Worm (Caenorhabditis elegans) whole organism, L4 larva: Measurements from ENCODE around the gene cest-5.2.

Experiments used
- F37D6.2 ChIP-seq: sonication (generic microtip); optimal IDR thresholded peaks from 2 replicates; lab custom pipeline; 2016; ENCODE audit warnings: mild to moderate bottlenecking, missing genetic modification characterization, missing compliant biosample characterization
- F44E2.7 ChIP-seq: fragments of 200-800 bp; sonication (Bioruptor generic); IDR thresholded peaks from 2 replicates; pipeline ENCODE4 v2.1.2; 2022; ENCODE audit warnings: missing genetic modification characterization, missing compliant biosample characterization
- F49E8.2 ChIP-seq: sonication (generic microtip); optimal IDR thresholded peaks from 2 replicates; lab custom pipeline; 2016; ENCODE audit warnings: missing compliant biosample characterization, mild to moderate bottlenecking, missing genetic modification characterization, borderline replicate concordance
- Y105C5A.15 ChIP-seq: fragments of 200-800 bp; sonication (Bioruptor generic); IDR thresholded peaks from 2 replicates; pipeline ENCODE4 v1.3.6; 2022; ENCODE audit warnings: missing genetic modification characterization, missing compliant biosample characterization
- Y5F2A.4 ChIP-seq: fragments of 200-800 bp; sonication (Bioruptor generic); optimal IDR thresholded peaks from 2 replicates; lab custom pipeline; 2018; ENCODE audit warnings: mild to moderate bottlenecking, missing genetic modification characterization, missing compliant biosample characterization
- arid-1 ChIP-seq: fragments of 200-800 bp; sonication (Bioruptor generic); conservative IDR thresholded peaks from 2 replicates; pipeline ENCODE4 v1.3.6; 2022; ENCODE audit warnings: missing genetic modification reagents, missing genetic modification characterization, missing compliant biosample characterization
- attf-4 ChIP-seq: sonication (generic microtip); optimal IDR thresholded peaks from 3 replicates; lab custom pipeline; 2017; ENCODE audit warnings: missing biosample characterization, missing genetic modification characterization
- ceh-20 ChIP-seq: fragments of 200-800 bp; sonication (Bioruptor generic); IDR thresholded peaks from 2 replicates; pipeline ENCODE4 v1.3.6; 2022; ENCODE audit warnings: missing genetic modification reagents, missing genetic modification characterization, missing compliant biosample characterization
- ceh-28 ChIP-seq: fragments of 150-350 bp; optimal IDR thresholded peaks from 2 replicates; lab custom pipeline; 2014; ENCODE audit warnings: missing biosample characterization, missing genetic modification reagents, missing genetic modification characterization
- ceh-44 ChIP-seq: fragments of 200-800 bp; sonication (Bioruptor generic); IDR thresholded peaks from 2 replicates; pipeline ENCODE4 v1.3.6; 2022; ENCODE audit warnings: missing genetic modification reagents, missing genetic modification characterization, missing compliant biosample characterization
- ctbp-1 ChIP-seq: fragments of 200-800 bp; sonication (Bioruptor generic); IDR thresholded peaks from 2 replicates; pipeline ENCODE4 v1.3.6; 2022; ENCODE audit warnings: missing genetic modification reagents, missing genetic modification characterization, missing compliant biosample characterization
- daf-16 ChIP-seq, 3 experiments: sonication (generic microtip); optimal IDR thresholded peaks; 2 replicates each; lab custom pipeline; 2016 to 2017; ENCODE audit warnings: missing genetic modification characterization in 3 of 3, missing genetic modification reagents in 3 of 3, mild to moderate bottlenecking in 2 of 3, missing compliant biosample characterization in 2 of 3, missing biosample characterization in 1 of 3, moderate library complexity in 1 of 3
- daf-8 ChIP-seq: fragments of 200-800 bp; sonication (Bioruptor generic); IDR thresholded peaks from 2 replicates; pipeline ENCODE4 v1.3.6; 2022; ENCODE audit warnings: missing genetic modification characterization, missing compliant biosample characterization
- dmd-6 ChIP-seq: fragments of 200-800 bp; sonication (Bioruptor generic); IDR thresholded peaks from 2 replicates; pipeline ENCODE4 v1.3.6; 2022; ENCODE audit warnings: missing genetic modification reagents, missing genetic modification characterization, missing compliant biosample characterization
- duxl-1 ChIP-seq: sonication (generic microtip); optimal IDR thresholded peaks from 2 replicates; lab custom pipeline; 2016; ENCODE audit warnings: mild to moderate bottlenecking, missing genetic modification characterization, moderate library complexity, missing compliant biosample characterization; ENCODE audit not compliant: poor library complexity
- dve-1 ChIP-seq: sonication (generic microtip); optimal IDR thresholded peaks from 2 replicates; lab custom pipeline; 2017; ENCODE audit warnings: antibody characterized with exemption, mild to moderate bottlenecking, missing genetic modification characterization, missing compliant biosample characterization; ENCODE audit not compliant: insufficient read depth
- egl-27 ChIP-seq: sonication (generic microtip); optimal IDR thresholded peaks from 3 replicates; lab custom pipeline; 2017; ENCODE audit warnings: missing biosample characterization, missing genetic modification reagents, missing genetic modification characterization
- fkh-10 ChIP-seq: fragments of 150-350 bp; optimal IDR thresholded peaks from 2 replicates; lab custom pipeline; 2014; ENCODE audit warnings: missing biosample characterization, missing genetic modification reagents, missing genetic modification characterization
- lin-1 ChIP-seq: fragments of 200-800 bp; sonication (Bioruptor generic); IDR thresholded peaks from 2 replicates; pipeline ENCODE4 v1.3.6; 2022; ENCODE audit warnings: missing genetic modification reagents, missing genetic modification characterization, missing compliant biosample characterization
- lin-13 ChIP-seq: fragments of 150-350 bp; optimal IDR thresholded peaks from 2 replicates; lab custom pipeline; 2014; ENCODE audit warnings: missing biosample characterization, missing genetic modification reagents, missing genetic modification characterization
- lin-38 ChIP-seq: fragments of 200-800 bp; sonication (Bioruptor generic); IDR thresholded peaks from 2 replicates; pipeline ENCODE4 v1.3.6; 2022; ENCODE audit warnings: missing genetic modification reagents, missing genetic modification characterization, missing compliant biosample characterization
- lin-39 ChIP-seq: fragments of 150-350 bp; optimal IDR thresholded peaks from 2 replicates; lab custom pipeline; 2014; ENCODE audit warnings: missing biosample characterization, missing genetic modification reagents, missing genetic modification characterization
- lsy-2 ChIP-seq, 2 experiments: fragments of 150-350 bp in 1 of 2; sonication (generic microtip) in 1 of 2; optimal IDR thresholded peaks; 2 replicates each; lab custom pipeline; 2014 to 2017; ENCODE audit warnings: missing biosample characterization in 2 of 2, missing genetic modification characterization in 2 of 2
- madf-5 ChIP-seq, 2 experiments: fragments of 200-800 bp; sonication (Bioruptor generic); IDR thresholded peaks; 2 replicates each; pipeline ENCODE4 v1.3.6; 2022; ENCODE audit warnings: missing compliant biosample characterization in 2 of 2, missing genetic modification characterization in 2 of 2
- mdt-29 ChIP-seq: fragments of 200-800 bp; sonication (Bioruptor generic); IDR thresholded peaks from 2 replicates; pipeline ENCODE4 v1.3.6; 2022; ENCODE audit warnings: missing genetic modification reagents, missing genetic modification characterization, missing compliant biosample characterization
- mep-1 ChIP-seq: fragments of 150-350 bp; sonication (generic microtip); optimal IDR thresholded peaks from 3 replicates; lab custom pipeline; 2014; ENCODE audit warnings: missing biosample characterization, missing genetic modification characterization
- mes-2 ChIP-seq: sonication (generic microtip); optimal IDR thresholded peaks from 2 replicates; lab custom pipeline; 2016; ENCODE audit warnings: missing genotype, mild to moderate bottlenecking, missing genetic modification characterization, missing compliant biosample characterization; ENCODE audit not compliant: poor library complexity, severe bottlenecking
- nhr-10 ChIP-seq: fragments of 150-350 bp; optimal IDR thresholded peaks from 2 replicates; lab custom pipeline; 2014; ENCODE audit warnings: missing biosample characterization, missing genetic modification characterization
- nhr-102 ChIP-seq: sonication (generic microtip); optimal IDR thresholded peaks from 2 replicates; lab custom pipeline; 2016; ENCODE audit warnings: mild to moderate bottlenecking, missing genetic modification characterization, moderate library complexity, missing compliant biosample characterization
- nhr-11 ChIP-seq: fragments of 150-350 bp; optimal IDR thresholded peaks from 2 replicates; lab custom pipeline; 2014; ENCODE audit warnings: missing biosample characterization, missing genetic modification characterization
- nhr-25 ChIP-seq: sonication (generic microtip); optimal IDR thresholded peaks from 2 replicates; lab custom pipeline; 2017; ENCODE audit warnings: missing genetic modification characterization, mild to moderate bottlenecking, missing compliant biosample characterization, antibody characterized with exemption, moderate library complexity, borderline replicate concordance; ENCODE audit not compliant: insufficient read depth
- nhr-41 ChIP-seq: fragments of 200-800 bp; sonication (Bioruptor generic); IDR thresholded peaks from 2 replicates; pipeline ENCODE4 v1.3.6; 2022; ENCODE audit warnings: missing genetic modification reagents, missing genetic modification characterization, missing compliant biosample characterization
- nhr-42 ChIP-seq: fragments of 200-800 bp; sonication (Bioruptor generic); IDR thresholded peaks from 2 replicates; pipeline ENCODE4 v1.3.6; 2022; ENCODE audit warnings: missing genetic modification characterization, missing compliant biosample characterization
- nhr-6 ChIP-seq: fragments of 150-350 bp; optimal IDR thresholded peaks from 2 replicates; lab custom pipeline; 2014; ENCODE audit warnings: missing biosample characterization, missing genetic modification characterization
- pha-4 ChIP-seq, 2 experiments: fragments of 150-350 bp in 1 of 2; fragments of 200-800 bp in 1 of 2; sonication (Bioruptor generic) in 1 of 2; IDR thresholded peaks in 1 of 2; optimal IDR thresholded peaks in 1 of 2; 2 replicates each; pipeline versions ENCODE4 v1.3.6 to Lab custom; 2014 to 2022; ENCODE audit warnings: missing genetic modification characterization in 2 of 2, missing genetic modification reagents in 2 of 2, missing biosample characterization in 1 of 2, missing compliant biosample characterization in 1 of 2
- saeg-2 ChIP-seq: fragments of 200-800 bp; sonication (Bioruptor generic); IDR thresholded peaks from 2 replicates; pipeline ENCODE4 v1.3.6; 2022; ENCODE audit warnings: missing genetic modification reagents, missing genetic modification characterization, missing compliant biosample characterization
- spr-3 ChIP-seq: fragments of 200-800 bp; sonication (Bioruptor generic); optimal IDR thresholded peaks from 2 replicates; lab custom pipeline; 2018; ENCODE audit warnings: mild to moderate bottlenecking, missing genetic modification characterization, missing compliant biosample characterization
- unc-130 ChIP-seq: sonication (generic microtip); optimal IDR thresholded peaks from 2 replicates; lab custom pipeline; 2016; ENCODE audit warnings: missing genetic modification reagents, missing genetic modification characterization, missing compliant biosample characterization
- unc-39 ChIP-seq: sonication (generic microtip); optimal IDR thresholded peaks from 2 replicates; lab custom pipeline; 2017; ENCODE audit warnings: missing biosample characterization, missing genetic modification characterization
- unc-62 ChIP-seq, 3 experiments: fragments of 150-350 bp in 1 of 3; sonication (generic microtip); optimal IDR thresholded peaks in 2 of 3; peaks in 1 of 3; 1 replicate in 1 of 3; 2 replicates in 2 of 3; lab custom pipeline; 2014 to 2017; ENCODE audit warnings: missing biosample characterization in 3 of 3, missing genetic modification characterization in 3 of 3, missing genetic modification reagents in 3 of 3, missing genotype in 1 of 3
- zag-1 ChIP-seq: fragments of 150-350 bp; optimal IDR thresholded peaks from 2 replicates; lab custom pipeline; 2014; ENCODE audit warnings: missing biosample characterization, missing genetic modification characterization
- zfp-3 ChIP-seq: fragments of 200-800 bp; sonication (Bioruptor generic); conservative IDR thresholded peaks from 2 replicates; pipeline ENCODE4 v1.3.6; 2022; ENCODE audit warnings: missing genetic modification reagents, missing genetic modification characterization, missing compliant biosample characterization
- zip-11 ChIP-seq: fragments of 200-800 bp; sonication (Bioruptor generic); IDR thresholded peaks from 2 replicates; pipeline ENCODE4 v1.3.6; 2022; ENCODE audit warnings: missing genetic modification characterization, missing compliant biosample characterization

cest-5.2 gene

DNA sequence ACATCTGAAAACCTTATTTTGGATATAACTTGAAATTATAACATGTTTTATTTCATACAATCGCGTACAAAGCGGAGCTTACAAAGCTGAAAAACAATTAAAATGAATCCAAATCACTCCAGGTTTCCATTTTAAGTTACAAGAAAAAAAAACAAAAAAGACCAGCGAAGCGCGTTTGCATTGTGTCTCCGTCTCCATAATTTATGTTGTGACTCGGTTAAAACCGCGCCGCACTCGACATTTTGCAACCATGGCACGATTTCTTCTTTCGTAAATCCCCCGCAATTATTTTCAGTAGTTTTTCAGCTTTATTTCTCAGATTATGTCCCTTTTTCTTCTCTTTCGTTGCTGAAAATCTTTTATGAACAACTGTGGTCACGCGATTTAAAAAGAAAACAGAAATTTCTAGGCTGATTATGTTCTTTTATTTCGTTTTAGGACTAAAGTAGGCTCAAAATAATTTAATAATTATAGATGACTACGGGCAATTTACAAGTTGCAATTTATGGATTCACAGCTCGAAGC, 42.3 kb downstream of the cest-5.2 start, which contains the start of the genes F38A5.2 and dnj-11 (continued):
- TF ChIP-seq lin-13: peak; percentile 50
- TF ChIP-seq pha-4 (GFP tag; IDR thresholded peaks at IDR 0.05; lab: Robert Waterston, UW): no peak
- peak; percentile 80 for TF ChIP-seq pha-4 (tag; optimal IDR thresholded peaks at IDR 0.05; lab: Kevin White, UChicago)
- TF ChIP-seq nhr-102 (tag; lab: Kevin White, UChicago): no peak
- TF ChIP-seq daf-8 (GFP tag; lab: Robert Waterston, UW): no peak
- no peak for TF ChIP-seq F44E2.7
- TF ChIP-seq unc-62 (GFP tag; optimal IDR thresholded peaks at IDR 0.05 in 1 of 2; lab: Kevin White, UChicago): peak in 1 of 2 experiments; percentile 89
- no peak for TF ChIP-seq unc-62 (tag; optimal IDR thresholded peaks at IDR 0.05; lab: Kevin White, UChicago)
- peak; percentile 34; the same call in 1 of the 2 replicates for TF ChIP-seq dmd-6 (GFP tag; lab: Robert Waterston, UW)
- TF ChIP-seq saeg-2: no peak
- TF ChIP-seq mes-2: peak; percentile 89
- no peak for TF ChIP-seq Y5F2A.4 (GFP tag; lab: Kevin White, UChicago)
- no peak for TF ChIP-seq attf-4 (tag; lab: Kevin White, UChicago)
- peak in 1 of 2 experiments; percentile 89 for TF ChIP-seq lsy-2 (tag; optimal IDR thresholded peaks at IDR 0.05; lab: Kevin White, UChicago)
- 0 out of 2 replicates have a peak, but pooled peaks have one; percentile 26 for TF ChIP-seq ctbp-1 (GFP tag; lab: Robert Waterston, UW)
- TF ChIP-seq nhr-25: no peak
- no peak for TF ChIP-seq daf-16 (GFP tag; optimal IDR thresholded peaks at IDR 0.05; lab: Kevin White, UChicago)
- peak; percentile 23 for TF ChIP-seq daf-16 (tag; optimal IDR thresholded peaks at IDR 0.05; lab: Kevin White, UChicago)
- no peak for TF ChIP-seq egl-27 (tag; lab: Kevin White, UChicago)
- TF ChIP-seq unc-130 (GFP tag; lab: Kevin White, UChicago): peak; percentile 46
- no peak for TF ChIP-seq nhr-41 (GFP tag; lab: Robert Waterston, UW)
- no peak for TF ChIP-seq zip-11
- TF ChIP-seq unc-39: no peak
- TF ChIP-seq lin-38: peak; percentile 97
- peak; percentile 83 for TF ChIP-seq dve-1 (tag; lab: Kevin White, UChicago)
- TF ChIP-seq F37D6.2: no peak
- TF ChIP-seq nhr-10 (tag; lab: Kevin White, UChicago): no peak
- no peak for TF ChIP-seq zag-1
- no peak for TF ChIP-seq madf-5 (GFP tag; IDR thresholded peaks at IDR 0.05; lab: Robert Waterston, UW)
- TF ChIP-seq nhr-6 (tag; lab: Kevin White, UChicago): peak; percentile 82
- peak; percentile 50 for TF ChIP-seq nhr-11
- TF ChIP-seq mdt-29 (GFP tag; lab: Robert Waterston, UW): no peak
- TF ChIP-seq spr-3 (GFP tag; lab: Kevin White, UChicago): no peak
- TF ChIP-seq arid-1 (GFP tag; lab: Robert Waterston, UW): no peak
- TF ChIP-seq mep-1 (tag; lab: Kevin White, UChicago): peak; percentile 84
- peak; percentile 26 for TF ChIP-seq duxl-1
- no peak for TF ChIP-seq lin-39 (tag; lab: Kevin White, UChicago)
- no peak for TF ChIP-seq ceh-44 (GFP tag; lab: Robert Waterston, UW)
- TF ChIP-seq ceh-28: no peak
- no peak for TF ChIP-seq zfp-3 (GFP tag; lab: Robert Waterston, UW)
- peak; percentile 38 for TF ChIP-seq fkh-10
- TF ChIP-seq nhr-42 (GFP tag; lab: Robert Waterston, UW): no peak
- no peak for TF ChIP-seq lin-1 (GFP tag; lab: Robert Waterston, UW)
- TF ChIP-seq F49E8.2 (tag; lab: Kevin White, UChicago): no peak
- TF ChIP-seq Y105C5A.15 (GFP tag; lab: Robert Waterston, UW): no peak
- TF ChIP-seq ceh-20 (GFP tag; lab: Robert Waterston, UW): peak; percentile 31; the same call in 1 of the 2 replicates
